Fruit fly (Drosophila melanogaster) whole organism, embryonic: ENCODE results near the gene CtsF.
A peak's percentile ranks its signal among the peaks of the same experiment; 100 is the strongest.

Experiments used
- CG10431 ChIP-seq: fragments of 200-800 bp; sonication (Bioruptor generic); optimal IDR thresholded peaks from 3 replicates; lab custom pipeline; 2018; ENCODE audit warnings: missing biosample characterization, mild to moderate bottlenecking, missing genetic modification characterization
- CG12236 ChIP-seq: fragments of 200-800 bp; sonication (Bioruptor generic); optimal IDR thresholded peaks from 2 replicates; lab custom pipeline; 2016; ENCODE audit warnings: missing biosample characterization, missing genetic modification characterization
- CG14014 ChIP-seq: fragments of 200-800 bp; sonication (Bioruptor generic); IDR thresholded peaks from 2 replicates; pipeline ENCODE4 v1.3.6; 2022; ENCODE audit warnings: missing biosample characterization, missing genetic modification characterization
- CG15073 ChIP-seq: fragments of 200-800 bp; sonication (Bioruptor generic); optimal IDR thresholded peaks from 2 replicates; lab custom pipeline; 2016; ENCODE audit warnings: missing biosample characterization, missing genetic modification characterization
- CG15514 ChIP-seq: fragments of 200-800 bp; sonication (Bioruptor generic); optimal IDR thresholded peaks from 3 replicates; lab custom pipeline; 2017; ENCODE audit warnings: missing biosample characterization, missing genetic modification characterization, mild to moderate bottlenecking, moderate library complexity, missing genetic modification reagents
- CG15601 ChIP-seq: fragments of 200-800 bp; sonication (Bioruptor generic); optimal IDR thresholded peaks from 3 replicates; lab custom pipeline; 2019; ENCODE audit warnings: missing biosample characterization, mild to moderate bottlenecking, missing genetic modification characterization, moderate library complexity
- CG1603 ChIP-seq: fragments of 200-800 bp; sonication (Bioruptor generic); optimal IDR thresholded peaks from 2 replicates; lab custom pipeline; 2019; ENCODE audit warnings: missing biosample characterization, mild to moderate bottlenecking, missing genetic modification characterization, moderate library complexity
- CG16815 ChIP-seq: fragments of 200-800 bp; sonication (Bioruptor generic); optimal IDR thresholded peaks from 3 replicates; lab custom pipeline; 2017; ENCODE audit warnings: missing biosample characterization, mild to moderate bottlenecking, missing genetic modification characterization
- CG18764 ChIP-seq: fragments of 200-800 bp; sonication (Bioruptor generic); optimal IDR thresholded peaks from 3 replicates; lab custom pipeline; 2016; ENCODE audit warnings: missing biosample characterization, missing genetic modification characterization
- CG2129 ChIP-seq: fragments of 200-800 bp; sonication (Bioruptor generic); IDR thresholded peaks from 2 replicates; pipeline ENCODE4 v1.3.6; 2022; ENCODE audit warnings: missing biosample characterization, missing genetic modification characterization; ENCODE audit not compliant: partially characterized antibody
- CG2202 ChIP-seq: fragments of 200-800 bp; sonication (Bioruptor generic); optimal IDR thresholded peaks from 2 replicates; lab custom pipeline; 2018; ENCODE audit warnings: missing biosample characterization, mild to moderate bottlenecking, missing genetic modification characterization
- CG30431 ChIP-seq: fragments of 200-800 bp; sonication (Bioruptor generic); optimal IDR thresholded peaks from 2 replicates; lab custom pipeline; 2017; ENCODE audit warnings: missing biosample characterization, missing genetic modification characterization
- CG31365 ChIP-seq: fragments of 200-800 bp; sonication (Bioruptor generic); optimal IDR thresholded peaks from 2 replicates; lab custom pipeline; 2018; ENCODE audit warnings: missing biosample characterization, mild to moderate bottlenecking, missing genetic modification characterization
- CG31388 ChIP-seq: fragments of 200-800 bp; sonication (Bioruptor generic); optimal IDR thresholded peaks from 2 replicates; lab custom pipeline; 2016; ENCODE audit warnings: missing biosample characterization, missing genetic modification characterization
- CG34224 ChIP-seq: fragments of 200-800 bp; sonication (Bioruptor generic); IDR thresholded peaks from 3 replicates; pipeline ENCODE4 v1.3.6; 2022; ENCODE audit warnings: missing biosample characterization, missing genetic modification characterization; ENCODE audit not compliant: partially characterized antibody
- CG4328 ChIP-seq: fragments of 200-800 bp; sonication (Bioruptor generic); optimal IDR thresholded peaks from 3 replicates; lab custom pipeline; 2017; ENCODE audit warnings: missing biosample characterization, missing genetic modification reagents, missing genetic modification characterization
- CG4617 ChIP-seq: fragments of 200-800 bp; sonication (Bioruptor generic); optimal IDR thresholded peaks from 3 replicates; lab custom pipeline; 2016; ENCODE audit warnings: missing biosample characterization, missing genetic modification characterization, borderline replicate concordance
- CG4820 ChIP-seq: fragments of 200-800 bp; sonication (Bioruptor generic); optimal IDR thresholded peaks from 3 replicates; lab custom pipeline; 2016; ENCODE audit warnings: missing biosample characterization, missing genetic modification characterization
- CG5245 ChIP-seq: fragments of 200-800 bp; sonication (Bioruptor generic); optimal IDR thresholded peaks from 3 replicates; lab custom pipeline; 2016; ENCODE audit warnings: missing biosample characterization, missing genetic modification characterization
- CG8359 ChIP-seq: fragments of 200-800 bp; sonication (Bioruptor generic); optimal IDR thresholded peaks from 2 replicates; lab custom pipeline; 2017; ENCODE audit warnings: missing biosample characterization, mild to moderate bottlenecking, missing genetic modification characterization, borderline replicate concordance
- Doc2 ChIP-seq: fragments of 200-800 bp; sonication (Bioruptor generic); IDR thresholded peaks from 2 replicates; pipeline ENCODE4 v1.3.6; 2022; ENCODE audit warnings: missing biosample characterization, missing genetic modification characterization
- E2f1 ChIP-seq: fragments of 200-800 bp; sonication (Bioruptor generic); IDR thresholded peaks from 2 replicates; pipeline ENCODE4 v1.3.6; 2022; ENCODE audit warnings: missing biosample characterization, missing genetic modification characterization
- Fer1 ChIP-seq: fragments of 200-800 bp; sonication (Bioruptor generic); optimal IDR thresholded peaks from 2 replicates; lab custom pipeline; 2017; ENCODE audit warnings: missing biosample characterization, mild to moderate bottlenecking, missing genetic modification characterization
- HLH54F ChIP-seq: fragments of 200-800 bp; sonication (Bioruptor generic); optimal IDR thresholded peaks from 3 replicates; lab custom pipeline; 2016; ENCODE audit warnings: missing biosample characterization, missing genetic modification characterization
- Hr3 ChIP-seq: fragments of 200-800 bp; sonication (Bioruptor generic); optimal IDR thresholded peaks from 3 replicates; lab custom pipeline; 2016; ENCODE audit warnings: missing biosample characterization, missing genetic modification characterization
- Jarid2 ChIP-seq: fragments of 200-800 bp; sonication (Bioruptor generic); optimal IDR thresholded peaks from 3 replicates; lab custom pipeline; 2017; ENCODE audit warnings: mild to moderate bottlenecking, missing biosample characterization, missing genetic modification reagents, missing genetic modification characterization
- Sin3A ChIP-seq: fragments of >200 bp; optimal IDR thresholded peaks from 2 replicates; lab custom pipeline; 2018
- Vsx1 ChIP-seq: fragments of 200-800 bp; sonication (Bioruptor generic); optimal IDR thresholded peaks from 2 replicates; lab custom pipeline; 2017; ENCODE audit warnings: missing biosample characterization, mild to moderate bottlenecking, missing genetic modification characterization, missing genetic modification reagents
- YL-1 ChIP-seq: fragments of 200-800 bp; sonication (Bioruptor generic); optimal IDR thresholded peaks from 3 replicates; lab custom pipeline; 2017; ENCODE audit warnings: missing biosample characterization, mild to moderate bottlenecking, missing genetic modification characterization
- cad ChIP-seq: fragments of >200 bp; optimal IDR thresholded peaks from 2 replicates; lab custom pipeline; 2017; ENCODE audit warnings: missing biosample characterization, missing genetic modification characterization
- cas ChIP-seq: fragments of 200-800 bp; sonication (Bioruptor generic); IDR thresholded peaks from 2 replicates; pipeline ENCODE4 v1.3.6; 2022; ENCODE audit warnings: missing biosample characterization, missing genetic modification characterization
- caup ChIP-seq: fragments of 200-800 bp; sonication (Bioruptor generic); optimal IDR thresholded peaks from 3 replicates; lab custom pipeline; 2017; ENCODE audit warnings: missing biosample characterization, mild to moderate bottlenecking, missing genetic modification characterization, moderate library complexity; ENCODE audit not compliant: severe bottlenecking
- chn ChIP-seq: fragments of 200-800 bp; sonication (Bioruptor generic); optimal IDR thresholded peaks from 2 replicates; lab custom pipeline; 2016; ENCODE audit warnings: missing biosample characterization, missing genetic modification characterization
- cwo ChIP-seq: fragments of 200-800 bp; sonication (Bioruptor generic); optimal IDR thresholded peaks from 3 replicates; lab custom pipeline; 2017; ENCODE audit warnings: missing biosample characterization, missing genetic modification characterization, mild to moderate bottlenecking, moderate library complexity, missing genetic modification reagents
- fd102C ChIP-seq: fragments of 200-800 bp; sonication (Bioruptor generic); optimal IDR thresholded peaks from 2 replicates; lab custom pipeline; 2018; ENCODE audit warnings: missing biosample characterization, mild to moderate bottlenecking, missing genetic modification characterization, moderate library complexity
- hbn ChIP-seq: fragments of 200-800 bp; sonication (Bioruptor generic); IDR thresholded peaks from 2 replicates; pipeline ENCODE4 v1.3.6; 2022; ENCODE audit warnings: missing biosample characterization, missing genetic modification characterization; ENCODE audit not compliant: partially characterized antibody
- kay ChIP-seq: fragments of 200-800 bp; sonication (Bioruptor generic); optimal IDR thresholded peaks from 2 replicates; lab custom pipeline; 2016; ENCODE audit warnings: missing biosample characterization, missing genetic modification characterization
- lbe ChIP-seq: fragments of 200-800 bp; sonication (Bioruptor generic); optimal IDR thresholded peaks from 2 replicates; lab custom pipeline; 2016; ENCODE audit warnings: missing biosample characterization, mild to moderate bottlenecking, missing genetic modification characterization
- mld ChIP-seq: fragments of 200-800 bp; sonication (Bioruptor generic); IDR thresholded peaks from 3 replicates; pipeline ENCODE4 v1.3.6; 2022; ENCODE audit warnings: missing biosample characterization, missing genetic modification characterization; ENCODE audit not compliant: partially characterized antibody
- p53 ChIP-seq: fragments of 200-800 bp; sonication (Bioruptor generic); optimal IDR thresholded peaks from 2 replicates; lab custom pipeline; 2016; ENCODE audit warnings: missing biosample characterization, missing genetic modification characterization
- peb ChIP-seq: fragments of 200-800 bp; sonication (Bioruptor generic); IDR thresholded peaks from 2 replicates; pipeline ENCODE4 v1.3.6; 2022; ENCODE audit warnings: missing biosample characterization, missing genetic modification characterization
- prd ChIP-seq, 3 experiments: fragments of >200 bp in 2 of 3; fragments of 200-800 bp in 1 of 3; sonication (Bioruptor generic) in 1 of 3; optimal IDR thresholded peaks in 2 of 3; IDR thresholded peaks in 1 of 3; 2 replicates in 2 of 3; 3 replicates in 1 of 3; pipeline versions ENCODE4 v1.3.6 to Lab custom; 2017 to 2022; ENCODE audit warnings: missing biosample characterization in 1 of 3, missing genetic modification characterization in 1 of 3
- stc ChIP-seq: fragments of 200-800 bp; sonication (Bioruptor generic); IDR thresholded peaks from 2 replicates; pipeline ENCODE4 v1.3.6; 2022; ENCODE audit warnings: missing biosample characterization, missing genetic modification characterization
- ttk ChIP-seq: fragments of 200-800 bp; sonication (Bioruptor generic); IDR thresholded peaks from 2 replicates; pipeline ENCODE4 v2.1.2; 2022; ENCODE audit warnings: missing biosample characterization, missing genetic modification characterization
- unpg ChIP-seq: fragments of 200-800 bp; sonication (Bioruptor generic); optimal IDR thresholded peaks from 3 replicates; lab custom pipeline; 2018; ENCODE audit warnings: missing biosample characterization, mild to moderate bottlenecking, missing genetic modification characterization, moderate library complexity
- usp ChIP-seq: fragments of >200 bp; optimal IDR thresholded peaks from 2 replicates; lab custom pipeline; 2017; ENCODE audit warnings: missing biosample characterization, missing genetic modification characterization
- zen ChIP-seq: fragments of 200-800 bp; sonication (Bioruptor generic); optimal IDR thresholded peaks from 3 replicates; lab custom pipeline; 2018; ENCODE audit warnings: missing biosample characterization, mild to moderate bottlenecking, missing genetic modification characterization, moderate library complexity

Gene CtsF

dm6 chr3R:5215334-5216307 is 35.9 kb downstream of the CtsF start (continued):
- TF ChIP-seq CG5245 (GFP tag; lab: Kevin White, UChicago) (peak; percentile 98), chn (GFP tag; lab: Kevin White, UChicago) (peak; percentile 98), Vsx1 (peak; percentile 99), CG1603 (tag; lab: Kevin White, UChicago) (peak; percentile 98), CG18764 (GFP tag; lab: Kevin White, UChicago) (peak; percentile 99), stc (GFP tag; lab: Robert Waterston, UW) (peak; percentile 95), Fer1 (GFP tag; lab: Kevin White, UChicago) (peak; percentile 84), CG4617 (GFP tag; lab: Kevin White, UChicago) (peak; percentile 96), kay (GFP tag; lab: Kevin White, UChicago) (peak; percentile 95), CG2129 (GFP tag; lab: Robert Waterston, UW) (no peak), p53 (peak; percentile 98), E2f1 (peak; percentile 92), YL-1 (GFP tag; lab: Kevin White, UChicago) (peak; percentile 99), Hr3 (GFP tag; lab: Kevin White, UChicago) (peak; percentile 94), cas (GFP tag; lab: Robert Waterston, UW) (no peak), CG4328 (peak; percentile 96), fd102C (GFP tag; lab: Kevin White, UChicago) (peak; percentile 100), prd (optimal IDR thresholded peaks at IDR 0.05; lab: Kevin White, UChicago) (no peak), prd (GFP tag; IDR thresholded peaks at IDR 0.05; lab: Robert Waterston, UW) (peak; percentile 91), Doc2 (GFP tag; lab: Robert Waterston, UW) (no peak), hbn (GFP tag; lab: Robert Waterston, UW) (no peak), CG30431 (GFP tag; lab: Kevin White, UChicago) (peak; percentile 98), zen (tag; lab: Kevin White, UChicago) (peak; percentile 89), CG10431 (GFP tag; lab: Kevin White, UChicago) (peak; percentile 98), CG14014 (GFP tag; lab: Robert Waterston, UW) (peak; percentile 82; the same call in 1 of the 2 replicates), CG4820 (GFP tag; lab: Kevin White, UChicago) (peak; percentile 96), CG34224 (GFP tag; lab: Robert Waterston, UW) (no peak), mld (GFP tag; lab: Robert Waterston, UW) (no peak), cwo (GFP tag; lab: Kevin White, UChicago) (peak; percentile 64), HLH54F (GFP tag; lab: Kevin White, UChicago) (peak; percentile 84), CG15601 (peak; percentile 99), CG2202 (tag; lab: Kevin White, UChicago) (peak; percentile 100), CG31388 (GFP tag; lab: Kevin White, UChicago) (peak; percentile 96), cad (no peak), Sin3A (lab: Kevin White, UChicago) (no peak), CG15514 (GFP tag; lab: Kevin White, UChicago) (peak; percentile 62), CG15073 (GFP tag; lab: Kevin White, UChicago) (peak; percentile 88), usp (no peak), lbe (GFP tag; lab: Kevin White, UChicago) (peak; percentile 77), CG12236 (GFP tag; lab: Kevin White, UChicago) (peak; percentile 99), CG8359 (GFP tag; lab: Kevin White, UChicago) (peak; percentile 96), CG31365 (tag; lab: Kevin White, UChicago) (peak; percentile 92), Jarid2 (GFP tag; lab: Kevin White, UChicago) (peak; percentile 89), CG16815 (GFP tag; lab: Kevin White, UChicago) (peak; percentile 92), caup (peak; percentile 93), peb (GFP tag; lab: Robert Waterston, UW) (peak; percentile 93), ttk (GFP tag; lab: Robert Waterston, UW) (peak; percentile 89), unpg (GFP tag; lab: Kevin White, UChicago) (peak; percentile 93)
